Worm (Caenorhabditis elegans): ENCODE data around the gene C45B2.3.

The C45B2.3 gene

DNA sequence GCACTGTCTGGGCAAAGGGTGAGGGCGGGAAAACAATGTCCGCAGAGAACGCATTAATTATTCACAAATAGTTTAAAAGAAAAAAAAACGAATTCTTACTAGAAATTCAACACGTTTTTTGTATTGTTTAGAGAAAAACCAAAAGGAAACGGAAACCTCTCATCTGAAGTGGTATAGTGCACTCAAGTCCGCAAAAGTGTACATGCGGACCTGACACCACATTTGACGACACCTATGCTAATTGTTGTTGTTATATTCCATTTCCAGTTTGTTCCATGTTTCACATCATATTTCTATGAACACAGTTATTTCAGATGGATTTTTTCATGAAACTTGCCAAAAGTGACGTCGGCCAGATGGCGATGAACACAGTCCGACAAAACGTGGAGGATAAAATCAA is 30.0 kb upstream of the C45B2.3 start, which contains the start of gene C45B2.6:
Gene C45B2.6 (plus strand): TSS at position 136 of the 400 bp plus-strand sequence.
- TF ChIP-seq lsy-2 (tag; optimal IDR thresholded peaks at IDR 0.05) (peak in 1 of 2 experiments; percentile 19), gmeb-1 (tag; optimal IDR thresholded peaks at IDR 0.05) (peak; percentile 31), sma-9 (GFP tag; optimal IDR thresholded peaks at IDR 0.05) (peak; percentile 34), sma-9 (tag; optimal IDR thresholded peaks at IDR 0.05) (no peak), nhr-129 (tag; optimal IDR thresholded peaks at IDR 0.05) (peak; percentile 29), elt-1 (tag; optimal IDR thresholded peaks at IDR 0.05) (no peak), nhr-25 (tag; optimal IDR thresholded peaks at IDR 0.05) (no peak), nhr-12 (tag; optimal IDR thresholded peaks at IDR 0.05) (no peak), unc-55 (GFP tag; optimal IDR thresholded peaks at IDR 0.05) (peak; percentile 21)

DNA sequence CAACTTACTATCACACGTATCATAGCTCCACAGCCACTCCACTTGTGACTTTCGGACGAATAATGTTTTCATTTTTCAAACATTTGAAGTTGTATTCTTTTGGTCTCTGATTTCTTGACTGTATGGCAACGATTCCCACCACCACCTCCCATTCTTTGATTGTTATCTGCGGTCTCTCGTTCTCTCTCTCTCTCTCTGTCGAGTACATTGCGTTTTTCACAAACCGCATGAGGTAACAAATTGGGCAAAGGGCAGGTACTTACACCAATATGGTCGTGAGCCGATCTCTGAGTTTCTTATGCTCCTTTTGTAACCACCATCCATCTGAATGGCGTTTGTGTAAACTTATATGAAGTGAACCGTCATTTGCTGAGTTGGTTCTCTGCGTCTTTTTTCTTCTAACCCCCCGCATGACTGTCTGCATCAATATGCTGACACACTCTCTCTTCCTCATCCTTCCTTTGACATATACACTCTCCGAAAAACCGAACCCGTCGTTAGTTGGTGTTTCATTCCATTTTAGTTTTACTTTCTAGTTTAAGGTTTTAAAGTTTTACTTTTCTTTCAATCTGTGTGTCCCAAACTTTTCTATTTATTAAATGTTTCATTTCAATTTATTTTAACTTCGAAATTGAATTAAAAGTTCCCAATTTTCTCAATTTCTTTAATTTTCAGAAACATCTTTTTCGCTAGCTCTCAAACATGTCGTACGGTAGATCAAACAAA is 25.0 kb upstream of the C45B2.3 start, which contains the start of gene gln-1:
Gene gln-1 (plus strand): TSS at position 676 of the 726 bp plus-strand sequence.
- TF ChIP-seq F13H6.1 (tag; optimal IDR thresholded peaks at IDR 0.05) (peak; percentile 32), ztf-11 (tag; optimal IDR thresholded peaks at IDR 0.05) (no peak), lin-13 (GFP tag; optimal IDR thresholded peaks at IDR 0.05) (no peak), lin-11 (tag; optimal IDR thresholded peaks at IDR 0.05) (no peak), nhr-25 (tag; optimal IDR thresholded peaks at IDR 0.05) (peak; percentile 12), nhr-129 (tag; optimal IDR thresholded peaks at IDR 0.05) (peak; percentile 54), egl-27 (tag; optimal IDR thresholded peaks at IDR 0.05) (no peak), crh-2 (tag; optimal IDR thresholded peaks at IDR 0.05) (peak; percentile 50), sma-9 (GFP tag; optimal IDR thresholded peaks at IDR 0.05) (peak; percentile 60), sma-9 (tag; optimal IDR thresholded peaks at IDR 0.05) (no peak), nhr-11 (tag; optimal IDR thresholded peaks at IDR 0.05) (no peak), nhr-21 (tag; optimal IDR thresholded peaks at IDR 0.05) (no peak), fos-1 (tag; optimal IDR thresholded peaks at IDR 0.05) (peak; percentile 86), C34F6.9 (tag; optimal IDR thresholded peaks at IDR 0.05) (peak; percentile 19)

DNA sequence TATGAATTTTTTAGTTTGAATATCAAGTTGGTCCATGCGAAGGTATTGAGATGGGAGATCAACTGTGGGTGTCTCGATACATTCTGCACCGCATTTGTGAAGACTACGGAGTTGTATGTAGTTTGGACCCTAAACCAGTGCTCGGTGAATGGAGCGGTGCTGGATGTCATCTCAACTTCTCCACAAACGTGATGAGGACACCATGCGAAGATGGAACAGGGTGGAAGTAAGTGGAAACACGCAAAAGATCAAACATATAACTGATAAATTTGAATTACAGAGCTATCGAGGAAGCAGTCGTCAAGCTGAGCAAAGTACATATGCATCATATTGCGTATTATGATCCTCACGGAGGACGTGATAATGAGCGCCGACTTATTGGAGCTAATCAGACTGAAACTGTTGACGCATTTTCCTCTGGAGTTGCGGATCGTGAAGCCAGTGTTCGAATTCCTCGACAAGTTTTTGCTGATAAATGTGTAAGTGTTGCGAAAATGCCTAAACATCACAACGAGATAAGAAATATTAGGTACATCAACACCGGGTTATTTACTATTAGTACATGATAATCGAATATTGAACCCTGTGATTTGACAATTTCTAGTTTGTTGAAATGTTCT is 23.5 kb upstream of the C45B2.3 start:
- TF ChIP-seq egl-27 (tag; optimal IDR thresholded peaks at IDR 0.05) (no peak), lin-13 (GFP tag; optimal IDR thresholded peaks at IDR 0.05) (no peak), ztf-1 (GFP tag; conservative IDR thresholded peaks at IDR 0.05) (no peak), nhr-129 (tag; optimal IDR thresholded peaks at IDR 0.05) (peak; percentile 75), gmeb-1 (tag; optimal IDR thresholded peaks at IDR 0.05) (no peak), unc-55 (GFP tag; optimal IDR thresholded peaks at IDR 0.05) (no peak), crh-2 (tag; optimal IDR thresholded peaks at IDR 0.05) (peak; percentile 46), sma-9 (GFP tag; optimal IDR thresholded peaks at IDR 0.05) (peak; percentile 77), sma-9 (tag; optimal IDR thresholded peaks at IDR 0.05) (no peak), fos-1 (tag; optimal IDR thresholded peaks at IDR 0.05) (peak; percentile 80), lin-39 (tag; optimal IDR thresholded peaks at IDR 0.05) (no peak), F13H6.1 (tag; optimal IDR thresholded peaks at IDR 0.05) (peak; percentile 48), blmp-1 (tag; optimal IDR thresholded peaks at IDR 0.05; ENCODE audit: insufficient read depth) (no peak)

DNA sequence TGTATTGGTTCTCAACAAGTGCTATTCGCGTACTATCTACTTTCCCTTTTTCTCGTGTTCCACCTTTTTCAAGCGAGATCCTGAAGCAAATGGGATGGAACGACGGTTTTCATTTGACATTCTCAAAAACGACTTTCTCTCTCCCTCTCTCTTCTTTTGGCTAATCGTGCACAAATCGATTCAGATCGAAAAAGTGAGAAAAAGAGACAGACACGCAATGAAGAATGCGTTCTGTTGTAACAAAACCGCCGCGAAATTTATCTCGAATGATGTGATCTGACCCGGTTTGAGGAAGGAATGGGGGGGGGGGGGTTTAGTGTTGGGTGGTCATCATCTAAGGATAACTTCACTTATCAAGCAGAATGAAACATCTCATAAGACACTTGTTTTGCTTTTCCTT is 18.4 kb upstream of the C45B2.3 start:
- TF ChIP-seq sem-4 (tag; optimal IDR thresholded peaks at IDR 0.05) (no peak), elt-1 (tag; optimal IDR thresholded peaks at IDR 0.05) (no peak), nhr-21 (tag; optimal IDR thresholded peaks at IDR 0.05) (peak; percentile 21), blmp-1 (tag; optimal IDR thresholded peaks at IDR 0.05; ENCODE audit: insufficient read depth) (peak; percentile 27), snpc-4 (tag; optimal IDR thresholded peaks at IDR 0.05) (no peak), peb-1 (tag; optimal IDR thresholded peaks at IDR 0.05) (no peak), nhr-23 (tag; optimal IDR thresholded peaks at IDR 0.05) (no peak), mab-5 (tag; optimal IDR thresholded peaks at IDR 0.05) (no peak), fos-1 (tag; optimal IDR thresholded peaks at IDR 0.05) (peak; percentile 12)

DNA sequence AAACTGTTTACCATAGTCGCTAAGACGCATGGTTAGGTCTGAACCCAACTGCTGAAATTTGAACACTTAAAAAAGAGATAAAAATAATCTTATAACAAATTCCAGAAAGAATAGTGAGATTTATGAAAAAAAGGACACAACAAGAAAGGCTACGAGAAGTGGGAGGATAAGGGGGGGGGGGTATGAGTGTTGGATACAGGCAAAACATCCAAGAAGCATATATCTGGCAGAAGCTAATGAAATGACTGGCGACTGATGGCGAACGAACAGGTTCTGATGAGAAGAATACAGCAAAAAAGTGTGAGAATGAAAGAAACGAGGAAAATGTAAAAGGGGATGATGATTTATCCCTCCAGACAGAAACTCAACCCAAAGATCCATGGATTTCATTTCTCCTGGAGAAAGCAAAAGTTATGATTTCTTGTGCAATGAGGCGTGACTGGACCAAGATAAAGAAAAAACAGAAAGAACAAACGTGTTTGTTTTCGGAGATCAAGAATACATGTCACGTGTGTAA is 16.8 kb upstream of the C45B2.3 start, which contains the start of gene ptr-4:
Gene ptr-4 (minus strand): TSS at position 51 of the 517 bp plus-strand sequence.
- no peak for TF ChIP-seq skn-1 (tag; optimal IDR thresholded peaks at IDR 0.05)
- no peak for TF ChIP-seq unc-55 (GFP tag; optimal IDR thresholded peaks at IDR 0.05)
- no peak for TF ChIP-seq sma-9 (GFP tag; optimal IDR thresholded peaks at IDR 0.05)
- TF ChIP-seq sma-9 (tag; optimal IDR thresholded peaks at IDR 0.05), result no peak
- no peak for TF ChIP-seq nhr-12 (tag; optimal IDR thresholded peaks at IDR 0.05)
- TF ChIP-seq zag-1 (tag; optimal IDR thresholded peaks at IDR 0.05), result no peak
- no peak for TF ChIP-seq ceh-82 (tag; optimal IDR thresholded peaks at IDR 0.05)
- TF ChIP-seq ztf-4 (tag; optimal IDR thresholded peaks at IDR 0.05), result no peak
- TF ChIP-seq nhr-129 (tag; optimal IDR thresholded peaks at IDR 0.05), result no peak
- TF ChIP-seq lin-39 (tag; optimal IDR thresholded peaks at IDR 0.05), result no peak
- no peak for TF ChIP-seq sem-4 (tag; optimal IDR thresholded peaks at IDR 0.05)
- TF ChIP-seq mdl-1 (tag; optimal IDR thresholded peaks at IDR 0.05), result no peak
- no peak for TF ChIP-seq lsy-2 (tag; optimal IDR thresholded peaks at IDR 0.05)
- TF ChIP-seq elt-1 (tag; optimal IDR thresholded peaks at IDR 0.05), result no peak
- TF ChIP-seq ztf-1 (GFP tag; conservative IDR thresholded peaks at IDR 0.05), result no peak
- TF ChIP-seq ama-1 (optimal IDR thresholded peaks at IDR 0.05), result no peak

All from whole organism, L2 larva.